Worm (Caenorhabditis elegans): Measurements from ENCODE around the gene bbs-4.

bbs-4 gene

ce11 chrIII:9563235-9563634, 48.8 kb downstream of the bbs-4 start, which contains the start of gene C48B4.9:
Gene C48B4.9 (minus strand): TSS chrIII:9563335.
- no peak for TF ChIP-seq hnd-1 (tag; optimal IDR thresholded peaks at IDR 0.05)
- no peak for TF ChIP-seq hmg-4 (GFP tag; optimal IDR thresholded peaks at IDR 0.05)
- TF ChIP-seq hmbx-1 (tag; optimal IDR thresholded peaks at IDR 0.05): no peak
- no peak for TF ChIP-seq tbx-11 (GFP tag; IDR thresholded peaks at IDR 0.05)
- no peak for TF ChIP-seq scrt-1 (GFP tag; IDR thresholded peaks at IDR 0.05)
- TF ChIP-seq ceh-13 (GFP tag; optimal IDR thresholded peaks at IDR 0.05): no peak
- TF ChIP-seq ets-7 (tag; optimal IDR thresholded peaks at IDR 0.05): no peak
- no peak for TF ChIP-seq F13C5.2 (tag; optimal IDR thresholded peaks at IDR 0.05)
- no peak for TF ChIP-seq tra-4 (tag; optimal IDR thresholded peaks at IDR 0.05)
- no peak for TF ChIP-seq B0310.2 (tag; optimal IDR thresholded peaks at IDR 0.05)

ce11 chrIII:9561158-9561557, 50.8 kb downstream of the bbs-4 start, which contains the start of gene C48B4.8:
Gene C48B4.8 (minus strand): TSS chrIII:9561258.
- TF ChIP-seq hmbx-1 (tag; optimal IDR thresholded peaks at IDR 0.05): no peak
- no peak for TF ChIP-seq pes-1 (GFP tag; IDR thresholded peaks at IDR 0.05)
- no peak for TF ChIP-seq B0310.2 (tag; optimal IDR thresholded peaks at IDR 0.05)
- no peak for TF ChIP-seq hmg-4 (GFP tag; optimal IDR thresholded peaks at IDR 0.05)
- no peak for TF ChIP-seq F13C5.2 (tag; optimal IDR thresholded peaks at IDR 0.05)

Measured in whole organism, early embryonic.